Worm (Caenorhabditis elegans) whole organism, L2 larva: Measurements from ENCODE around the gene dsl-1.
A peak's percentile ranks its signal among the peaks of the same experiment; 100 is the strongest.

Experiments used
- C34F6.9 ChIP-seq: fragments of 150-350 bp; optimal IDR thresholded peaks from 2 replicates; lab custom pipeline; 2014; ENCODE audit warnings: missing biosample characterization, missing genetic modification characterization
- F13H6.1 ChIP-seq: sonication (generic microtip); optimal IDR thresholded peaks from 2 replicates; lab custom pipeline; 2016; ENCODE audit warnings: missing genetic modification characterization, missing compliant biosample characterization
- R02D3.7 ChIP-seq: fragments of 150-350 bp; optimal IDR thresholded peaks from 2 replicates; lab custom pipeline; 2014; ENCODE audit warnings: missing biosample characterization, missing genetic modification characterization
- Y55F3AM.14 ChIP-seq: fragments of 200-800 bp; sonication (Bioruptor generic); optimal IDR thresholded peaks from 2 replicates; lab custom pipeline; 2018; ENCODE audit warnings: mild to moderate bottlenecking, missing genetic modification characterization, missing compliant biosample characterization
- alr-1 ChIP-seq: fragments of 150-350 bp; optimal IDR thresholded peaks from 2 replicates; lab custom pipeline; 2014; ENCODE audit warnings: missing biosample characterization, missing genetic modification characterization
- blmp-1 ChIP-seq: sonication (generic microtip); optimal IDR thresholded peaks from 2 replicates; lab custom pipeline; 2017; ENCODE audit warnings: missing genetic modification characterization, mild to moderate bottlenecking, missing compliant biosample characterization, antibody characterized with exemption, moderate library complexity; ENCODE audit not compliant: insufficient read depth
- ceh-16 ChIP-seq: fragments of 150-350 bp; optimal IDR thresholded peaks from 2 replicates; lab custom pipeline; 2014; ENCODE audit warnings: missing biosample characterization, missing genetic modification characterization
- ceh-82 ChIP-seq: fragments of 150-350 bp; optimal IDR thresholded peaks from 2 replicates; lab custom pipeline; 2014; ENCODE audit warnings: missing biosample characterization, missing genetic modification characterization
- crh-2 ChIP-seq: sonication (generic microtip); optimal IDR thresholded peaks from 2 replicates; lab custom pipeline; 2017; ENCODE audit warnings: missing biosample characterization, missing genetic modification characterization
- dmd-4 ChIP-seq: sonication (generic microtip); optimal IDR thresholded peaks from 2 replicates; lab custom pipeline; 2017; ENCODE audit warnings: missing biosample characterization, missing genetic modification characterization
- elt-1 ChIP-seq: fragments of 150-350 bp; optimal IDR thresholded peaks from 2 replicates; lab custom pipeline; 2014; ENCODE audit warnings: missing biosample characterization, missing genetic modification characterization
- fos-1 ChIP-seq: fragments of 150-350 bp; optimal IDR thresholded peaks from 2 replicates; lab custom pipeline; 2014; ENCODE audit warnings: missing biosample characterization, missing genetic modification characterization
- gmeb-1 ChIP-seq: fragments of 150-350 bp; optimal IDR thresholded peaks from 2 replicates; lab custom pipeline; 2014; ENCODE audit warnings: missing biosample characterization, missing genetic modification characterization
- lin-11 ChIP-seq: fragments of 150-350 bp; sonication (generic microtip); optimal IDR thresholded peaks from 2 replicates; lab custom pipeline; 2014; ENCODE audit warnings: missing biosample characterization, missing genetic modification characterization, inconsistent platforms, mixed read lengths
- lin-13 ChIP-seq: fragments of 150-350 bp; optimal IDR thresholded peaks from 2 replicates; lab custom pipeline; 2014; ENCODE audit warnings: missing biosample characterization, missing genetic modification reagents, missing genetic modification characterization
- lin-39 ChIP-seq: fragments of 150-350 bp; optimal IDR thresholded peaks from 2 replicates; lab custom pipeline; 2014; ENCODE audit warnings: missing biosample characterization, missing genetic modification reagents, missing genetic modification characterization
- lsy-2 ChIP-seq, 2 experiments: fragments of 150-350 bp in 1 of 2; sonication (generic microtip) in 1 of 2; optimal IDR thresholded peaks; 2 replicates each; lab custom pipeline; 2014 to 2017; ENCODE audit warnings: missing biosample characterization in 2 of 2, missing genetic modification characterization in 2 of 2
- mbf-1 ChIP-seq: sonication (generic microtip); optimal IDR thresholded peaks from 2 replicates; lab custom pipeline; 2017; ENCODE audit warnings: missing biosample characterization, missing genetic modification characterization
- mdl-1 ChIP-seq, 2 experiments: fragments of 150-350 bp in 1 of 2; sonication (generic microtip) in 1 of 2; optimal IDR thresholded peaks; 2 replicates each; lab custom pipeline; 2017; ENCODE audit warnings: missing biosample characterization in 2 of 2, missing genetic modification characterization in 2 of 2
- nhr-10 ChIP-seq: sonication (generic microtip); optimal IDR thresholded peaks from 2 replicates; lab custom pipeline; 2017; ENCODE audit warnings: missing biosample characterization, missing genetic modification characterization
- nhr-12 ChIP-seq: fragments of 150-350 bp; optimal IDR thresholded peaks from 2 replicates; lab custom pipeline; 2014; ENCODE audit warnings: missing biosample characterization, missing genetic modification characterization
- nhr-129 ChIP-seq: fragments of 150-350 bp; optimal IDR thresholded peaks from 2 replicates; lab custom pipeline; 2014; ENCODE audit warnings: missing biosample characterization, missing genetic modification characterization
- nhr-237 ChIP-seq: fragments of 150-350 bp; optimal IDR thresholded peaks from 2 replicates; lab custom pipeline; 2014; ENCODE audit warnings: missing biosample characterization, missing genetic modification characterization
- nhr-25 ChIP-seq: fragments of 150-350 bp; sonication (generic microtip); optimal IDR thresholded peaks from 3 replicates; lab custom pipeline; 2014; ENCODE audit warnings: missing biosample characterization, missing genetic modification characterization
- nhr-6 ChIP-seq: fragments of 150-350 bp; optimal IDR thresholded peaks from 2 replicates; lab custom pipeline; 2014; ENCODE audit warnings: missing biosample characterization, missing genetic modification characterization
- nhr-77 ChIP-seq: fragments of 150-350 bp; optimal IDR thresholded peaks from 2 replicates; lab custom pipeline; 2014; ENCODE audit warnings: missing biosample characterization, missing genetic modification characterization
- peb-1 ChIP-seq: fragments of 150-350 bp; optimal IDR thresholded peaks from 2 replicates; lab custom pipeline; 2014; ENCODE audit warnings: missing biosample characterization, missing genetic modification characterization
- sem-4 ChIP-seq: fragments of 150-350 bp; optimal IDR thresholded peaks from 2 replicates; lab custom pipeline; 2014; ENCODE audit warnings: missing biosample characterization, missing genetic modification reagents, missing genetic modification characterization
- skn-1 ChIP-seq: sonication (generic microtip); optimal IDR thresholded peaks from 2 replicates; lab custom pipeline; 2017; ENCODE audit warnings: missing biosample characterization, missing genetic modification characterization
- sma-3 ChIP-seq: sonication (generic microtip); optimal IDR thresholded peaks from 2 replicates; lab custom pipeline; 2016; ENCODE audit warnings: missing genetic modification reagents, missing genetic modification characterization, missing compliant biosample characterization
- snpc-4 ChIP-seq: fragments of 150-350 bp; optimal IDR thresholded peaks from 2 replicates; lab custom pipeline; 2014; ENCODE audit warnings: missing biosample characterization, missing genetic modification characterization
- unc-39 ChIP-seq: fragments of 150-350 bp; optimal IDR thresholded peaks from 2 replicates; lab custom pipeline; 2014; ENCODE audit warnings: missing biosample characterization, missing genetic modification characterization
- unc-55 ChIP-seq: fragments of 150-350 bp; sonication (generic microtip); optimal IDR thresholded peaks from 3 replicates; lab custom pipeline; 2014; ENCODE audit warnings: missing biosample characterization, missing genetic modification reagents, missing genetic modification characterization
- unc-62 ChIP-seq: fragments of 150-350 bp; optimal IDR thresholded peaks from 2 replicates; lab custom pipeline; 2014; ENCODE audit warnings: missing biosample characterization, missing genetic modification reagents, missing genetic modification characterization
- zag-1 ChIP-seq: fragments of 150-350 bp; optimal IDR thresholded peaks from 2 replicates; lab custom pipeline; 2014; ENCODE audit warnings: missing biosample characterization, missing genetic modification characterization
- ztf-1 ChIP-seq: fragments of 200-800 bp; sonication (Bioruptor generic); conservative IDR thresholded peaks from 2 replicates; pipeline ENCODE4 v1.3.6; 2022; ENCODE audit warnings: missing genetic modification characterization, missing compliant biosample characterization
- ztf-11 ChIP-seq: sonication (generic microtip); optimal IDR thresholded peaks from 2 replicates; lab custom pipeline; 2017; ENCODE audit warnings: missing biosample characterization, missing genetic modification characterization
- ztf-4 ChIP-seq: fragments of 150-350 bp; optimal IDR thresholded peaks from 2 replicates; lab custom pipeline; 2014; ENCODE audit warnings: missing biosample characterization, missing genetic modification characterization

The dsl-1 gene

DNA sequence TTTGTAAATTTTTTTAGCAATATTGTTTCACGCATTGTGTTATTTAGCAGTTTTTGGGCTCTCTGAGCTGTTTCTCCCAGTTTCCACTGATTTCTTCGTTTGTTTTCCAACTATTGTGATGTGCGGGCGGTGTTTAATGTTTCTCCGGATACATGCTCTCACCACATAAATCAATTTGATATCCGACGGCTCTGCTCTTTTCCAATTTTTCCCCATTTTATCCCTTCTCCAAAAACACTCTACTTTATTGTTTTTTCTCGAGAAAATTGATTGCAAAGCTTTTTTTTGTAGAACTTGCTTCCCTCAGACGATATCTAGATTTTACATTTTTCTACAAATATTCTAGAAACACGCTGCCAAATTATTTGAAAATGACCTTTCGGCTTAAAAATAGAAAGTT is 7.7 kb upstream of the dsl-1 start:
- TF ChIP-seq F13H6.1 (no peak), alr-1 (tag; lab: Kevin White, UChicago) (no peak), ztf-4 (no peak), sem-4 (tag; lab: Kevin White, UChicago) (no peak), elt-1 (tag; lab: Kevin White, UChicago) (no peak)

DNA sequence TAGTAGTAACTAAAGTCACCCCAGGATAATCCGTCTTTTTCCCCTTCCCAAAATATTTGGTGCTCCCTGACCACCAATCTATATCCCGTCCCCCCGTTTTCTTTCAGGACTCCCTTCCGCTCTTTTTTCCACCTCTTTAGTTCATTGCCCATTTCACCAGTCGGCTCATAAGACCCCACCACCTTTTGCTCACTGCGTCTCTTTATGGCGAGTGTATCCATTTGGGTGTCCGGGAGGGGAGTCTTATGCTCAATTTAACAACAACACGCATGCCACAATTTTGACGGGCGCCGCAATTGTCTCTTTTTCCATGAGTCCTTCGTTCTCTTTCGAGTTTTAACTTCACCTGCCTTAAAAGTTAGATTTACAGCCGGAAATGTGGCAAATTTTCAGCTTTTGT is 5.3 kb upstream of the dsl-1 start:
- peak; percentile 38 for TF ChIP-seq C34F6.9 (tag; lab: Kevin White, UChicago)
- peak in 1 of 2 experiments; percentile 31 for TF ChIP-seq lsy-2 (tag; optimal IDR thresholded peaks at IDR 0.05; lab: Kevin White, UChicago)
- peak; percentile 49 for TF ChIP-seq lin-11 (tag; lab: Kevin White, UChicago)
- no peak for TF ChIP-seq nhr-6
- TF ChIP-seq dmd-4 = no peak
- TF ChIP-seq unc-55 (GFP tag; lab: Kevin White, UChicago) = peak; percentile 38
- TF ChIP-seq F13H6.1 = no peak
- peak; percentile 38 for TF ChIP-seq nhr-129 (tag; lab: Kevin White, UChicago)

DNA sequence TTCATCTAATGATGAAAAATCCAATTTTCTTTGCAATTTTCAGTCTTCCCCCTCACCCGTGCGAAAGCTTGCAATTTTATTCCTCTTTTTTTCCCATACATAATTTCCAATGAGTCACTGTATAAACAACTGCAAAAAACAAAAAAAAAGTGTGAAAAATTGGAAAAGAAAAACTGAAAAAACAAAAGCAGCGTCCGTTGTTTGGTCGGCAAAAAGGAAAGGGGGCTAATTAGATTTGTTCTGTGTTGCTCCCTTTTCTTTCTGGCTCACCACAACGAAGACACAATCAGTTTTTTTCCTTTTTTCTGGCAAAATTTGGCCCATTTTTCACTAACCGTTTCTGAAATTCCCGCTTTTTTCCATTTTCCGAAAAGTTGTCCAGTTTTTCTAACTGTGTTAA is 4.5 kb upstream of the dsl-1 start:
- TF ChIP-seq sma-3 (GFP tag; lab: Kevin White, UChicago) (no peak), unc-39 (tag; lab: Kevin White, UChicago) (no peak), sem-4 (tag; lab: Kevin White, UChicago) (no peak), nhr-25 (tag; lab: Kevin White, UChicago) (no peak), F13H6.1 (no peak), R02D3.7 (no peak), mdl-1 (tag; optimal IDR thresholded peaks at IDR 0.05; lab: Kevin White, UChicago) (no peak), Y55F3AM.14 (GFP tag; lab: Kevin White, UChicago) (no peak), peb-1 (tag; lab: Kevin White, UChicago) (no peak), fos-1 (tag; lab: Kevin White, UChicago) (no peak), lin-13 (GFP tag; lab: Kevin White, UChicago) (no peak), C34F6.9 (tag; lab: Kevin White, UChicago) (no peak), ztf-11 (no peak), nhr-237 (tag; lab: Kevin White, UChicago) (no peak), zag-1 (tag; lab: Kevin White, UChicago) (no peak), blmp-1 (tag; lab: Kevin White, UChicago) (no peak), nhr-77 (tag; lab: Kevin White, UChicago) (no peak), skn-1 (tag; lab: Kevin White, UChicago) (no peak)

DNA sequence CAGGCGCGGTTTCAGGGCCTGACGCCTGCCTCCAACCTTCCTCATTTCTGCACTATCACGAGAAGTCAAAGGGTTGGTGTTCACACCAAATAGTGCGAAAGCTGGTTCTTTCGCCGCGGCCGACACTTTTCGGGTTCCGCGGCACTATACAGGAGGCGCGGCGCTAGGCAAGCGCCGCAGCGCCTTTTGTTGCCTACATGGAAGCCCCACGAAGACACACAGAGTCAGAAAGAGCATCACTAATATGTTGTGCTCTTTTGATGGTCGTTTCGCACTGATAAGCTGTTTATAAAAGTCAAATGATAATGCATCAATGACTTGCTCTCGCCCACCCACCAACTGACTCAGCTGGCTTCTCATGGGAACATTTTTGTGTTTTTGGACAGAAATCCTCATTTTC is 4.0 kb upstream of the dsl-1 start:
- TF ChIP-seq fos-1 (tag; lab: Kevin White, UChicago) = peak; percentile 78
- TF ChIP-seq sma-3 (GFP tag; lab: Kevin White, UChicago) = no peak
- TF ChIP-seq C34F6.9 (tag; lab: Kevin White, UChicago) = no peak
- no peak for TF ChIP-seq elt-1 (tag; lab: Kevin White, UChicago)
- TF ChIP-seq nhr-77 (tag; lab: Kevin White, UChicago) = no peak
- no peak for TF ChIP-seq nhr-12 (tag; lab: Kevin White, UChicago)
- peak; percentile 62 for TF ChIP-seq snpc-4 (tag; lab: Kevin White, UChicago)
- TF ChIP-seq ceh-82 = no peak

DNA sequence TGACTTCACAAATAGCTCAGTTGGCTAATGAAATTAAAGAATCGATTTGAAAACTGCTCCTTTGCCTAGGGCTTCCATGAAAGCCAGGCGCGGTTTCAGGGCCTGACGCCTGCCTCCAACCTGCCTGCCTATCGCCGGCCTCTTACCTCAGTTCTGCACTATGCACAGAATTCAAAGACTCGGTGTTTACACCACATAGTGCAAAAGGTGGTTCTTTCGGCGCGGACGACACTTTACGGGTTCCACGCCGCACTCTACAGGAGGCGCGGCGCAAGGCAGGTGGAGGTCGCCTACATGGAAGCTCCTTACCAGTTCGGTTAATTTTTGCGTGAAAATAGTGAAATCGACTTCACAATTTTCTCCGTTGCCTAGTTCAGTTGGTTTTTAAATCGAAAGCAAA is 1.9 kb upstream of the dsl-1 start:
- TF ChIP-seq gmeb-1 (no peak), elt-1 (tag; lab: Kevin White, UChicago) (no peak), ztf-4 (no peak), unc-62 (GFP tag; lab: Kevin White, UChicago) (no peak), mbf-1 (no peak), lin-39 (tag; lab: Kevin White, UChicago) (no peak), C34F6.9 (tag; lab: Kevin White, UChicago) (no peak), ztf-1 (no peak), F13H6.1 (no peak), R02D3.7 (no peak), crh-2 (no peak), ceh-16 (tag; lab: Kevin White, UChicago) (no peak), nhr-10 (tag; lab: Kevin White, UChicago) (no peak), mdl-1 (tag; optimal IDR thresholded peaks at IDR 0.05; lab: Kevin White, UChicago) (no peak)
